Worm (Caenorhabditis elegans): ENCODE measurements around the gene F47B10.4.

F47B10.4 gene

ce11 chrX:10861673-10862072, 29.4 kb upstream of the F47B10.4 start:
- TF ChIP-seq daf-12 (tag; optimal IDR thresholded peaks at IDR 0.05), result no peak
- no peak for TF ChIP-seq ama-1 (optimal IDR thresholded peaks at IDR 0.05)
- TF ChIP-seq ZK546.5 (tag; optimal IDR thresholded peaks at IDR 0.05), result no peak
- TF ChIP-seq unc-62 (GFP tag; optimal IDR thresholded peaks at IDR 0.05), result no peak
- no peak for TF ChIP-seq pha-4 (tag; optimal IDR thresholded peaks at IDR 0.05)
- no peak for TF ChIP-seq elt-2 (tag; optimal IDR thresholded peaks at IDR 0.05)
- TF ChIP-seq R02D3.7 (tag; optimal IDR thresholded peaks at IDR 0.05), result no peak
- TF ChIP-seq eor-1 (tag; optimal IDR thresholded peaks at IDR 0.05), result no peak
- no peak for TF ChIP-seq tbx-2 (tag; optimal IDR thresholded peaks at IDR 0.05)
- no peak for TF ChIP-seq nhr-67 (tag; optimal IDR thresholded peaks at IDR 0.05)
- no peak for TF ChIP-seq elt-1 (tag; optimal IDR thresholded peaks at IDR 0.05)
- no peak for TF ChIP-seq nhr-28 (tag; optimal IDR thresholded peaks at IDR 0.05)
- TF ChIP-seq ceh-28 (tag; optimal IDR thresholded peaks at IDR 0.05), result no peak

ce11 chrX:10862582-10862981, 28.5 kb upstream of the F47B10.4 start:
- TF ChIP-seq elt-1 (tag; optimal IDR thresholded peaks at IDR 0.05) (no peak), fkh-10 (GFP tag; optimal IDR thresholded peaks at IDR 0.05) (no peak), ztf-11 (tag; optimal IDR thresholded peaks at IDR 0.05) (no peak), zag-1 (tag; optimal IDR thresholded peaks at IDR 0.05) (no peak), nhr-12 (tag; optimal IDR thresholded peaks at IDR 0.05) (no peak)

- TF ChIP-seq nhr-67 (tag; optimal IDR thresholded peaks at IDR 0.05) (no peak), egl-27 (tag; optimal IDR thresholded peaks at IDR 0.05) (no peak), nhr-23 (tag; optimal IDR thresholded peaks at IDR 0.05) (no peak), ceh-28 (tag; optimal IDR thresholded peaks at IDR 0.05) (no peak), sea-2 (GFP tag; optimal IDR thresholded peaks at IDR 0.05) (no peak), nhr-25 (tag; optimal IDR thresholded peaks at IDR 0.05) (no peak), elt-2 (tag; optimal IDR thresholded peaks at IDR 0.05) (no peak), lsy-12 (tag; optimal IDR thresholded peaks at IDR 0.05) (no peak), elt-1 (tag; optimal IDR thresholded peaks at IDR 0.05) (no peak), daf-12 (tag; optimal IDR thresholded peaks at IDR 0.05) (no peak), nhr-12 (tag; optimal IDR thresholded peaks at IDR 0.05) (no peak), ceh-82 (tag; optimal IDR thresholded peaks at IDR 0.05) (no peak), pqm-1 (tag; optimal IDR thresholded peaks at IDR 0.05) (no peak), nhr-28 (tag; optimal IDR thresholded peaks at IDR 0.05) (no peak), ama-1 (optimal IDR thresholded peaks at IDR 0.05) (no peak), elt-3 (tag; optimal IDR thresholded peaks at IDR 0.05) (no peak), nfya-1 (tag; optimal IDR thresholded peaks at IDR 0.05; ENCODE audit: insufficient read depth) (no peak), nhr-43 (tag; optimal IDR thresholded peaks at IDR 0.05; ENCODE audit: poor library complexity, severe bottlenecking) (no peak), mdl-1 (tag; optimal IDR thresholded peaks at IDR 0.05) (no peak), aly-2 (tag; optimal IDR thresholded peaks at IDR 0.05) (no peak)
These were observed 26.7 kb upstream of the F47B10.4 start, which contains the start of gene pgp-8 for ce11 chrX:10864322-10864721. Gene pgp-8 (minus strand): TSS chrX:10864422.

- TF ChIP-seq nhr-11 (tag; optimal IDR thresholded peaks at IDR 0.05), result no peak
- no peak for TF ChIP-seq nhr-237 (tag; optimal IDR thresholded peaks at IDR 0.05)
These were observed 20.9 kb upstream of the F47B10.4 start, which contains the start of gene pgp-7 for ce11 chrX:10870137-10870536. Gene pgp-7 (minus strand): TSS chrX:10870237.

ce11 chrX:10877138-10877743, 13.8 kb upstream of the F47B10.4 start, which contains the start of gene pgp-6:
Gene pgp-6 (minus strand): TSS chrX:10877425.
- no peak for TF ChIP-seq ZK546.5 (tag; optimal IDR thresholded peaks at IDR 0.05)
- TF ChIP-seq ceh-16 (tag; optimal IDR thresholded peaks at IDR 0.05), result no peak
- peak; percentile 67 for TF ChIP-seq elt-2 (tag; optimal IDR thresholded peaks at IDR 0.05)
- TF ChIP-seq ama-1 (optimal IDR thresholded peaks at IDR 0.05), result no peak

ce11 chrX:10880509-10880908, 10.6 kb upstream of the F47B10.4 start, which contains the start of gene T21E8.4:
Gene T21E8.4 (plus strand): TSS chrX:10880809.
- no peak for TF ChIP-seq eor-1 (tag; optimal IDR thresholded peaks at IDR 0.05)
- TF ChIP-seq pha-4 (tag; optimal IDR thresholded peaks at IDR 0.05), result no peak
- TF ChIP-seq nhr-76 (tag; optimal IDR thresholded peaks at IDR 0.05), result no peak
- TF ChIP-seq skn-1 (tag; optimal IDR thresholded peaks at IDR 0.05), result no peak
- no peak for TF ChIP-seq nhr-28 (tag; optimal IDR thresholded peaks at IDR 0.05)
- TF ChIP-seq ztf-11 (tag; optimal IDR thresholded peaks at IDR 0.05), result no peak
- TF ChIP-seq lin-39 (tag; optimal IDR thresholded peaks at IDR 0.05), result no peak
- TF ChIP-seq ceh-9 (tag; optimal IDR thresholded peaks at IDR 0.05), result no peak
- no peak for TF ChIP-seq ceh-82 (tag; optimal IDR thresholded peaks at IDR 0.05)
